Worm (Caenorhabditis elegans): ENCODE data around the gene pals-21.
"Not testable (repeated sequence)": the region's sequence is repeated elsewhere in the genome, so short reads cannot be mapped to it uniquely, and the experiment has no call there.

Gene pals-21

ce11 chrIII:1398183-1398582 lies 17.7 kb upstream of the pals-21 start:
- no peak for TF ChIP-seq ztf-23 (GFP tag; IDR thresholded peaks at IDR 0.05)
- no peak for TF ChIP-seq med-1 (GFP tag; optimal IDR thresholded peaks at IDR 0.05; ENCODE audit: insufficient read depth)
- no peak for TF ChIP-seq ztf-29 (GFP tag; IDR thresholded peaks at IDR 0.05)
- no peak for TF ChIP-seq ref-1 (GFP tag; conservative IDR thresholded peaks at IDR 0.05)
- no peak for TF ChIP-seq T22C8.4 (GFP tag; IDR thresholded peaks at IDR 0.05)
- TF ChIP-seq cog-1 (tag; optimal IDR thresholded peaks at IDR 0.05): no peak
- TF ChIP-seq klf-2 (GFP tag; conservative IDR thresholded peaks at IDR 0.05): no peak

DNA sequence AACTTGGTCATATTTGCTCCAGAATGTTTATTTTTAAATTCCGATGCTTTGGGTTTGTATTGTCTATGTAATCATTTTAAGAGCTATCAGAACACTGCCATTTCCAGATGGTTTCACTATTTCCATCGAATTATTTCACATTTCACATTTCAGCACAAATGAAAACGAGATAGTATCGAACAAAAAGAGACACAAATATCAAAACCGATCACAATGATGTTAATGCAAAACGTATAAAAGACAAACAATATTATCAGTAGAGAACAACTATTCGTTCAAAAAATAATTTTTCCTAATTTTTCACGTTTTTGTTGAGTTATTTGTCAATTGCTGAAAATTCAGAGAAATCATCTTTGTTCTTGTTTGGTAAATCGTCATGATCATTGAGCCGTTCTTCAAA lies 14.9 kb upstream of the pals-21 start:
- TF ChIP-seq klf-2 (GFP tag; conservative IDR thresholded peaks at IDR 0.05) (no peak), flt-1 (GFP tag; IDR thresholded peaks at IDR 0.05) (no peak), ztf-29 (GFP tag; IDR thresholded peaks at IDR 0.05) (no peak), ztf-23 (GFP tag; IDR thresholded peaks at IDR 0.05) (no peak), med-1 (GFP tag; optimal IDR thresholded peaks at IDR 0.05; ENCODE audit: insufficient read depth) (no peak), ref-1 (GFP tag; conservative IDR thresholded peaks at IDR 0.05) (no peak)

DNA sequence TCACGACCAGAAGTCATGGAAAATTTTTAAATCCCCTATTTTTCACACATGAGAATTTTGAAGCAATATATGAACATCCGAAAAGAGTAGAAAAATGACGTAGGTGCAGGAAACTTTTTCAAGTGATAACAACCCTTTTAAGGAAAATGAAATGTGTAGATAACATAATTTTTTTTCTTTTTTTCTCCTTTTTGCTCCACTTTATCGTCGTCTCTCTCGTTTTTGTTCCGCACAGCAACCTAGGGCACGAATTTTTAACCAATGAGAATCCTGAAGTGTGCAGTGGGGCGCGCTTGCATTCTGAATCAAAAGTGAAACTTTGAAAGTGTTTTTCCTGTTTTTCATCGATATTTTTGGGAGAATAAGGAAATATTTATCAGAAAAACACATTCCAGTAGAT lies 12.3 kb upstream of the pals-21 start:
- no peak for TF ChIP-seq T22C8.4 (GFP tag; IDR thresholded peaks at IDR 0.05)
- no peak for TF ChIP-seq flt-1 (GFP tag; IDR thresholded peaks at IDR 0.05)
- no peak for TF ChIP-seq klf-2 (GFP tag; conservative IDR thresholded peaks at IDR 0.05)
- no peak for TF ChIP-seq tab-1 (GFP tag; IDR thresholded peaks at IDR 0.05)
- TF ChIP-seq ztf-29 (GFP tag; IDR thresholded peaks at IDR 0.05): no peak
- TF ChIP-seq cog-1 (tag; optimal IDR thresholded peaks at IDR 0.05): no peak
- no peak for TF ChIP-seq med-1 (GFP tag; optimal IDR thresholded peaks at IDR 0.05; ENCODE audit: insufficient read depth)
- no peak for TF ChIP-seq ref-1 (GFP tag; conservative IDR thresholded peaks at IDR 0.05)
- no peak for TF ChIP-seq ztf-23 (GFP tag; IDR thresholded peaks at IDR 0.05)

DNA sequence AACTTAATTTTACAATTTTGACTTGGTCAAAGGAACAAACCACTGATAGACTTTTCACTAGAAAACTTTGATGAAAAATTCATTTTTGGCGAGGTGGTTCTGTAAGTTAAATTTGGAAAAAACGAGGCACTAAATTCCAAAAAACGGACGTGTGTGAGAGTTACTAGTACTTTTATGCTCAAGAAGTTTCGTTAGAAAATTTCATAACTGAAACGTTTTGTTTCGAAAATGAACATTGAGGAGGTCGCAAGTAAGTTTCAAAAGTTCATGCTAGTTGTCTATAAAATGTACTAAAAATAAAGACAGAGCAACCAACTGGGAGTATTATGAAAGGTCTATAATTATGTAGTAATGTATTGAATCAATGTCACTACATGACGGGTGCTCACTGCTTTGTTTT lies 11.3 kb upstream of the pals-21 start, which contains the start of gene pals-17:
pals-17 (minus strand) TSS at position 101 of the 400 bp plus-strand sequence.
- no peak for TF ChIP-seq T22C8.4 (GFP tag; IDR thresholded peaks at IDR 0.05)
- no peak for TF ChIP-seq tab-1 (GFP tag; IDR thresholded peaks at IDR 0.05)
- no peak for TF ChIP-seq cog-1 (tag; optimal IDR thresholded peaks at IDR 0.05)
- no peak for TF ChIP-seq ztf-23 (GFP tag; IDR thresholded peaks at IDR 0.05)
- no peak for TF ChIP-seq ref-1 (GFP tag; conservative IDR thresholded peaks at IDR 0.05)
- no peak for TF ChIP-seq med-1 (GFP tag; optimal IDR thresholded peaks at IDR 0.05; ENCODE audit: insufficient read depth)
- TF ChIP-seq klf-2 (GFP tag; conservative IDR thresholded peaks at IDR 0.05): no peak
- no peak for TF ChIP-seq ztf-29 (GFP tag; IDR thresholded peaks at IDR 0.05)
- no peak for TF ChIP-seq flt-1 (GFP tag; IDR thresholded peaks at IDR 0.05)

DNA sequence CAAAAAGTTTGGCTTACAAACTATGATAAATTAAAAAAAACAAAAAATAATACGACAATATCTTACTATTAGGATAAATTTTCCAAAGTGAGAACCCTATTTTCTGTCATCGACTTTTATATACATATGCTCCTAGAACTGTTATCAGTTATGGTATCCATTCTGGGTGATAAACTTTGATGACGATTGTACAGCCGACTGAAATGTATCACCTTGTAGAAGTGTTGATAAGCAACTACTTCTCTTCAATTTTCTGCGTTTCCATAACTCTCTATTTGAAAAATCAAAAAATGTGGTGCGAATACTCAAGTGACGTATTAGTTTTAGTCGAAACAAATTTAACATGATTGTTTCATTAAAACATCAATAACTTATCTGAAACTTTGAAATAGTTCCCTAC lies 9.6 kb upstream of the pals-21 start:
- no peak for TF ChIP-seq ref-1 (GFP tag; conservative IDR thresholded peaks at IDR 0.05)
- no peak for TF ChIP-seq ztf-23 (GFP tag; IDR thresholded peaks at IDR 0.05)
- TF ChIP-seq tab-1 (GFP tag; IDR thresholded peaks at IDR 0.05): no peak
- TF ChIP-seq flt-1 (GFP tag; IDR thresholded peaks at IDR 0.05): no peak
- TF ChIP-seq cog-1 (tag; optimal IDR thresholded peaks at IDR 0.05): no peak
- TF ChIP-seq T22C8.4 (GFP tag; IDR thresholded peaks at IDR 0.05): no peak
- no peak for TF ChIP-seq med-1 (GFP tag; optimal IDR thresholded peaks at IDR 0.05; ENCODE audit: insufficient read depth)
- no peak for TF ChIP-seq klf-2 (GFP tag; conservative IDR thresholded peaks at IDR 0.05)
- TF ChIP-seq ztf-29 (GFP tag; IDR thresholded peaks at IDR 0.05): no peak

DNA sequence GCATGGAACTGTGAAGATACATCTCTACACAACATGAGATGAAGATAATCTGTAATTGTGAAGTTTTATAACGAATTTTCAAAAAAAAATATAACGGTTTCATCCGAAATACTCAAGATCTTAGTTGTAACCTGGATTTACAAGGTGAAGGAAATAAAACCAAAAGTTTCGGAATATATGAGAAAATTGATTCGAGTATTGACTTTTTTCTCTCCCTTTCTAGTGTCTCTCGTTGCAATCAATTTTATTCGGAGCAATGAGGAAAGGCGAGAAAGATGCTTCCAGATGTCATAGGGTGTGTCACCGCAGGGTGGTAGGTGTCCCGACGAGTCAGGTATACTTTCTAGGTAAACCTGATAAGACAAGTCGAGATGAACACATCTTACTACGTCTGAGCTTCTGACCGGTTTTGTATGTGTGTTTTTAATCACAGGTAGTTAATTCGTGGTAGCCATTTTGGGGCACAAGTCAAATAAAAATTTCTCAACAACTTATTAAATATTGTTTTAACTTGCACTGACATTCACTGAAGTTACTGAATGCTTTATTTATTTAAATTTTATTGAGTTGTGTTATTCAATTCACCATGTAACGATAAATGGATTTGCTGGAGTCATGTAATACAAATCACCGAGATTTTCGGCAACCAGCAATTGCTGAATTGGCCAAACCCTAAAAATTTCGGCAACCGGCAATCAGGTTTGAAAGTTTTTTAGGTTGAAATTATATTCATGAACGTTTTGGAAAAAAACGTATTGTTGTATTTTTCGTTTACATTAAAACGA lies 8.0 kb upstream of the pals-21 start, which contains the start of gene pals-20:
pals-20 (minus strand) TSS at position 51 of the 785 bp plus-strand sequence.
- TF ChIP-seq klf-2 (GFP tag; conservative IDR thresholded peaks at IDR 0.05) (no peak), ztf-23 (GFP tag; IDR thresholded peaks at IDR 0.05) (no peak), T22C8.4 (GFP tag; IDR thresholded peaks at IDR 0.05) (no peak), flt-1 (GFP tag; IDR thresholded peaks at IDR 0.05) (no peak), ref-1 (GFP tag; conservative IDR thresholded peaks at IDR 0.05) (no peak), ztf-29 (GFP tag; IDR thresholded peaks at IDR 0.05) (no peak), med-1 (GFP tag; optimal IDR thresholded peaks at IDR 0.05; ENCODE audit: insufficient read depth) (no peak), cog-1 (tag; optimal IDR thresholded peaks at IDR 0.05) (no peak), tab-1 (GFP tag; IDR thresholded peaks at IDR 0.05) (no peak)

DNA sequence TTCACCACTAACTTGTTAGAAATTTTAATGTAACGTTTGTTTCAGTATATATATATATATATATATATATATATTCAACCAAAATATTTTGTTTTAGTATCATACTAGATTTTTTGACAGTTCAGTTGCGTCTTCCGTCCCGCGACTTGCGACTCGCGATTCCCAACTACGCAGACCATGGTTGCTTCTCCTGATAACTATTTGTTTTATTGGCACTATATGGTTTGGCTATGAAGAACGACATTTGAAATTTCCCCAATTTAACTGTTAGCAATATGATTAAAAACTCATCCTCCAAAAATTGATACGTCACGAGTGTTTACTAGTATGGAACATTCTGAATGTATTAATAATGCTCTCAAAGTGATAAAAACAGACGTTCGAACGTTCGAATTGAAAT lies 4.3 kb upstream of the pals-21 start:
- TF ChIP-seq ztf-23 (GFP tag; IDR thresholded peaks at IDR 0.05) (no peak), ztf-29 (GFP tag; IDR thresholded peaks at IDR 0.05) (no peak), flt-1 (GFP tag; IDR thresholded peaks at IDR 0.05) (no peak), ref-1 (GFP tag; conservative IDR thresholded peaks at IDR 0.05) (no peak), med-1 (GFP tag; optimal IDR thresholded peaks at IDR 0.05; ENCODE audit: insufficient read depth) (no peak), klf-2 (GFP tag; conservative IDR thresholded peaks at IDR 0.05) (no peak), T22C8.4 (GFP tag; IDR thresholded peaks at IDR 0.05) (no peak), tab-1 (GFP tag; IDR thresholded peaks at IDR 0.05) (no peak), cog-1 (tag; optimal IDR thresholded peaks at IDR 0.05) (no peak)

ce11 chrIII:1384092-1384491 lies 3.7 kb upstream of the pals-21 start, which contains the start of the genes fbxa-138 and Y82E9BR.5:
TSS of gene fbxa-138 (minus strand) at chrIII:1384252.
TSS of gene Y82E9BR.5 (plus strand) at chrIII:1384370.
- no peak for TF ChIP-seq tab-1 (GFP tag; IDR thresholded peaks at IDR 0.05)
- TF ChIP-seq ztf-23 (GFP tag; IDR thresholded peaks at IDR 0.05): no peak
- no peak for TF ChIP-seq ztf-29 (GFP tag; IDR thresholded peaks at IDR 0.05)
- TF ChIP-seq klf-2 (GFP tag; conservative IDR thresholded peaks at IDR 0.05): no peak
- TF ChIP-seq med-1 (GFP tag; optimal IDR thresholded peaks at IDR 0.05; ENCODE audit: insufficient read depth): no peak
- TF ChIP-seq ref-1 (GFP tag; conservative IDR thresholded peaks at IDR 0.05): no peak

ce11 chrIII:1383483-1383882 lies 3.0 kb upstream of the pals-21 start:
- TF ChIP-seq cog-1 (tag; optimal IDR thresholded peaks at IDR 0.05): no peak

ce11 chrIII:1377903-1378302 lies 2.5 kb downstream of the pals-21 start, which contains the start of gene pals-40:
TSS of gene pals-40 (minus strand) at chrIII:1378003.
- not testable (repeated sequence) for TF ChIP-seq klf-2 (GFP tag; conservative IDR thresholded peaks at IDR 0.05); ztf-23 (GFP tag; IDR thresholded peaks at IDR 0.05); cog-1 (tag; optimal IDR thresholded peaks at IDR 0.05)
